Worm (Caenorhabditis elegans) whole organism, late embryonic: ENCODE results near the gene spe-41.

Experiments used
- C08G9.2 ChIP-seq: sonication (generic microtip); optimal IDR thresholded peaks from 2 replicates; lab custom pipeline; 2016; ENCODE audit warnings: mild to moderate bottlenecking, missing genetic modification characterization, moderate library complexity, missing compliant biosample characterization
- C38D4.7 ChIP-seq: fragments of 200-800 bp; sonication (Bioruptor generic); optimal IDR thresholded peaks from 2 replicates; lab custom pipeline; 2018; ENCODE audit warnings: mild to moderate bottlenecking, missing genetic modification characterization, moderate library complexity, missing compliant biosample characterization
- F13H6.1 ChIP-seq: sonication (generic microtip); optimal IDR thresholded peaks from 2 replicates; lab custom pipeline; 2016; ENCODE audit warnings: missing genetic modification characterization, missing compliant biosample characterization
- K02D7.2 ChIP-seq: sonication (generic microtip); optimal IDR thresholded peaks from 2 replicates; lab custom pipeline; 2017; ENCODE audit warnings: mild to moderate bottlenecking, missing genetic modification characterization, missing compliant biosample characterization
- K09A11.1 ChIP-seq: sonication (generic microtip); optimal IDR thresholded peaks from 2 replicates; lab custom pipeline; 2017; ENCODE audit warnings: antibody characterized with exemption, mild to moderate bottlenecking, missing genetic modification characterization, missing compliant biosample characterization; ENCODE audit not compliant: insufficient read depth
- Y22D7AL.16 ChIP-seq: sonication (generic microtip); optimal IDR thresholded peaks from 2 replicates; lab custom pipeline; 2016; ENCODE audit warnings: missing genetic modification characterization, missing compliant biosample characterization
- ahr-1 ChIP-seq: sonication (generic microtip); optimal IDR thresholded peaks from 2 replicates; lab custom pipeline; 2016; ENCODE audit warnings: missing genetic modification characterization, missing compliant biosample characterization
- ceh-14 ChIP-seq: sonication (generic microtip); optimal IDR thresholded peaks from 2 replicates; lab custom pipeline; 2016; ENCODE audit warnings: missing genotype, missing genetic modification characterization, missing compliant biosample characterization
- ceh-18 ChIP-seq: sonication (generic microtip); optimal IDR thresholded peaks from 2 replicates; lab custom pipeline; 2016; ENCODE audit warnings: missing genetic modification characterization, missing compliant biosample characterization
- ceh-2 ChIP-seq: sonication (generic microtip); optimal IDR thresholded peaks from 2 replicates; lab custom pipeline; 2016; ENCODE audit warnings: missing genotype, missing genetic modification characterization, missing compliant biosample characterization
- ceh-22 ChIP-seq: sonication (generic microtip); optimal IDR thresholded peaks from 2 replicates; lab custom pipeline; 2017; ENCODE audit warnings: missing biosample characterization, missing genetic modification characterization
- ceh-31 ChIP-seq: sonication (generic microtip); optimal IDR thresholded peaks from 2 replicates; lab custom pipeline; 2016; ENCODE audit warnings: missing genetic modification characterization, missing compliant biosample characterization
- ceh-34 ChIP-seq: sonication (generic microtip); optimal IDR thresholded peaks from 2 replicates; lab custom pipeline; 2016; ENCODE audit warnings: mild to moderate bottlenecking, missing genetic modification characterization, missing compliant biosample characterization
- ceh-45 ChIP-seq: fragments of 200-800 bp; sonication (Bioruptor generic); IDR thresholded peaks from 2 replicates; pipeline ENCODE4 v1.3.6; 2022; ENCODE audit warnings: missing genetic modification reagents, missing genetic modification characterization, missing compliant biosample characterization
- ceh-48 ChIP-seq: sonication (generic microtip); optimal IDR thresholded peaks from 2 replicates; lab custom pipeline; 2016; ENCODE audit warnings: missing genetic modification characterization, inconsistent platforms, missing compliant biosample characterization
- ceh-6 ChIP-seq: fragments of 200-800 bp; sonication (Bioruptor generic); optimal IDR thresholded peaks from 2 replicates; lab custom pipeline; 2018; ENCODE audit warnings: mild to moderate bottlenecking, missing genetic modification characterization, missing compliant biosample characterization
- ceh-9 ChIP-seq: sonication (generic microtip); optimal IDR thresholded peaks from 2 replicates; lab custom pipeline; 2016; ENCODE audit warnings: mild to moderate bottlenecking, missing genetic modification characterization, inconsistent platforms, missing compliant biosample characterization
- che-1 ChIP-seq: sonication (generic microtip); optimal IDR thresholded peaks from 2 replicates; lab custom pipeline; 2016; ENCODE audit warnings: mild to moderate bottlenecking, missing genetic modification characterization, missing compliant biosample characterization
- dmd-4 ChIP-seq: sonication (generic microtip); optimal IDR thresholded peaks from 2 replicates; lab custom pipeline; 2016; ENCODE audit warnings: borderline replicate concordance, missing genetic modification characterization, missing compliant biosample characterization
- ets-4 ChIP-seq: sonication (generic microtip); optimal IDR thresholded peaks from 2 replicates; lab custom pipeline; 2016; ENCODE audit warnings: missing genetic modification characterization, missing compliant biosample characterization
- eyg-1 ChIP-seq: sonication (generic microtip); optimal IDR thresholded peaks from 2 replicates; lab custom pipeline; 2016; ENCODE audit warnings: missing genotype, missing genetic modification characterization, missing compliant biosample characterization
- fax-1 ChIP-seq: sonication (generic microtip); optimal IDR thresholded peaks from 2 replicates; lab custom pipeline; 2016; ENCODE audit warnings: missing genotype, missing genetic modification characterization, missing compliant biosample characterization
- fkh-6 ChIP-seq: sonication (generic microtip); optimal IDR thresholded peaks from 2 replicates; lab custom pipeline; 2016; ENCODE audit warnings: missing genetic modification characterization, missing compliant biosample characterization
- hlh-13 ChIP-seq: fragments of 200-800 bp; sonication (Bioruptor generic); optimal IDR thresholded peaks from 2 replicates; lab custom pipeline; 2018; ENCODE audit warnings: mild to moderate bottlenecking, missing genetic modification characterization, missing compliant biosample characterization
- hlh-15 ChIP-seq: sonication (generic microtip); optimal IDR thresholded peaks from 2 replicates; lab custom pipeline; 2016; ENCODE audit warnings: missing genetic modification characterization, missing compliant biosample characterization
- hlh-30 ChIP-seq: sonication (generic microtip); optimal IDR thresholded peaks from 2 replicates; lab custom pipeline; 2017; ENCODE audit warnings: antibody characterized with exemption, missing genetic modification characterization, missing compliant biosample characterization; ENCODE audit not compliant: insufficient read depth
- hlh-6 ChIP-seq: sonication (generic microtip); optimal IDR thresholded peaks from 2 replicates; lab custom pipeline; 2016; ENCODE audit warnings: missing genotype, missing genetic modification characterization, missing compliant biosample characterization
- lim-6 ChIP-seq: sonication (generic microtip); optimal IDR thresholded peaks from 2 replicates; lab custom pipeline; 2016; ENCODE audit warnings: missing genetic modification characterization, missing compliant biosample characterization
- lin-11 ChIP-seq: fragments of 200-800 bp; sonication (Bioruptor generic); optimal IDR thresholded peaks from 2 replicates; lab custom pipeline; 2018; ENCODE audit warnings: mild to moderate bottlenecking, missing genetic modification characterization, missing compliant biosample characterization
- madf-2 ChIP-seq: sonication (generic microtip); optimal IDR thresholded peaks from 2 replicates; lab custom pipeline; 2017; ENCODE audit warnings: missing genetic modification characterization, missing compliant biosample characterization
- mec-3 ChIP-seq: sonication (generic microtip); optimal IDR thresholded peaks from 2 replicates; lab custom pipeline; 2016; ENCODE audit warnings: borderline replicate concordance, missing genetic modification characterization, missing compliant biosample characterization
- nfya-1 ChIP-seq: sonication (generic microtip); optimal IDR thresholded peaks from 2 replicates; lab custom pipeline; 2017; ENCODE audit warnings: missing genetic modification characterization, mild to moderate bottlenecking, missing compliant biosample characterization, antibody characterized with exemption, moderate library complexity
- nhr-232 ChIP-seq: sonication (generic microtip); optimal IDR thresholded peaks from 2 replicates; lab custom pipeline; 2016; ENCODE audit warnings: missing genetic modification characterization, missing compliant biosample characterization
- npax-4 ChIP-seq: sonication (generic microtip); optimal IDR thresholded peaks from 2 replicates; lab custom pipeline; 2016; ENCODE audit warnings: missing genetic modification characterization, missing compliant biosample characterization
- odd-2 ChIP-seq: sonication (generic microtip); optimal IDR thresholded peaks from 2 replicates; lab custom pipeline; 2017; ENCODE audit warnings: antibody characterized with exemption, mild to moderate bottlenecking, missing genetic modification characterization, missing compliant biosample characterization
- pag-3 ChIP-seq: sonication (generic microtip); optimal IDR thresholded peaks from 2 replicates; lab custom pipeline; 2016; ENCODE audit warnings: missing compliant biosample characterization, missing genetic modification characterization, borderline replicate concordance
- pat-9 ChIP-seq: fragments of 200-800 bp; sonication (Bioruptor generic); optimal IDR thresholded peaks from 2 replicates; lab custom pipeline; 2018; ENCODE audit warnings: mild to moderate bottlenecking, missing genetic modification characterization, moderate library complexity, missing compliant biosample characterization
- pha-4 ChIP-seq: fragments of 150-350 bp; optimal IDR thresholded peaks from 2 replicates; lab custom pipeline; 2018; ENCODE audit warnings: missing biosample characterization, missing genetic modification reagents, missing genetic modification characterization
- pros-1 ChIP-seq: fragments of 150-350 bp; optimal IDR thresholded peaks from 2 replicates; lab custom pipeline; 2014; ENCODE audit warnings: missing biosample characterization, missing genetic modification reagents, missing genetic modification characterization
- ref-2 ChIP-seq: sonication (generic microtip); optimal IDR thresholded peaks from 2 replicates; lab custom pipeline; 2016; ENCODE audit warnings: missing genetic modification characterization, missing compliant biosample characterization
- rnt-1 ChIP-seq: sonication (generic microtip); optimal IDR thresholded peaks from 2 replicates; lab custom pipeline; 2016; ENCODE audit warnings: missing genetic modification characterization, missing compliant biosample characterization
- sdc-2 ChIP-seq: sonication (generic microtip); optimal IDR thresholded peaks from 2 replicates; lab custom pipeline; 2016; ENCODE audit warnings: missing genotype, missing genetic modification characterization, missing compliant biosample characterization
- syd-9 ChIP-seq: sonication (generic microtip); optimal IDR thresholded peaks from 2 replicates; lab custom pipeline; 2016; ENCODE audit warnings: mild to moderate bottlenecking, missing genetic modification characterization, moderate library complexity, missing compliant biosample characterization
- tbx-2 ChIP-seq: sonication (generic microtip); optimal IDR thresholded peaks from 2 replicates; lab custom pipeline; 2016; ENCODE audit warnings: missing genetic modification characterization, missing compliant biosample characterization
- tbx-7 ChIP-seq: sonication (generic microtip); optimal IDR thresholded peaks from 2 replicates; lab custom pipeline; 2016; ENCODE audit warnings: missing genotype, missing genetic modification characterization, missing compliant biosample characterization
- unc-55 ChIP-seq: sonication (generic microtip); optimal IDR thresholded peaks from 2 replicates; lab custom pipeline; 2017; ENCODE audit warnings: missing biosample characterization, missing genetic modification reagents, missing genetic modification characterization
- zip-5 ChIP-seq: sonication (generic microtip); optimal IDR thresholded peaks from 2 replicates; lab custom pipeline; 2016; ENCODE audit warnings: missing genetic modification characterization, missing compliant biosample characterization

spe-41 gene

DNA sequence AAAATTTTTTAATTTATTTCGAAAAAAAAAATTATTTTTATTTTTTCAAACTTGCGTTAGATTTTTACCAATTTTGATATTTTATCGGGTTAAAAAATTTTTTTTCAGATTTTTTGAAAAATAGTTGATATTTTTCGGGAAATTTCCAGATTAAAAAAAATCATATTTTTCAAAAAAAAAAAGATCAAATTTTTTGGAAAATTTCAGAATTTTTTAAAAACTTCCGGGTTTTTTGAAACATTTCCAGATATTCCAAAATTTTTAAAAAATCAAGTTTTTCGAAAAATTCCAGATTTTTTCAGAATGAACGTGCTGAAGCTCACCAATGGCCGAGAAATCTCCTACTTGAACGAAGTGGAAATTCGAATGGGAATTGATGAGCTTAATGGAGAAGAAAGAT lies 18.6 kb downstream of the spe-41 start, which contains the start of gene metl-18:
metl-18 (plus strand) TSS at position 301 of the 400 bp plus-strand sequence.
- TF ChIP-seq fkh-6 (tag; lab: Kevin White, UChicago) = no peak
- no peak for TF ChIP-seq ceh-6 (GFP tag; lab: Kevin White, UChicago)
- TF ChIP-seq C38D4.7 (GFP tag; lab: Kevin White, UChicago) = no peak
- no peak for TF ChIP-seq dmd-4 (tag; lab: Kevin White, UChicago)
- TF ChIP-seq C08G9.2 = no peak
- no peak for TF ChIP-seq zip-5 (tag; lab: Kevin White, UChicago)
- TF ChIP-seq ref-2 = no peak
- no peak for TF ChIP-seq ceh-48 (tag; lab: Kevin White, UChicago)
- TF ChIP-seq F13H6.1 (tag; lab: Kevin White, UChicago) = no peak
- TF ChIP-seq che-1 (tag; lab: Kevin White, UChicago) = no peak
- TF ChIP-seq K09A11.1 (tag; lab: Kevin White, UChicago) = no peak
- no peak for TF ChIP-seq ceh-22
- TF ChIP-seq fax-1 (tag; lab: Kevin White, UChicago) = no peak
- no peak for TF ChIP-seq ets-4 (tag; lab: Kevin White, UChicago)
- TF ChIP-seq hlh-30 (tag; lab: Kevin White, UChicago) = no peak
- TF ChIP-seq lin-11 (tag; lab: Kevin White, UChicago) = no peak
- no peak for TF ChIP-seq nhr-232 (tag; lab: Kevin White, UChicago)
- no peak for TF ChIP-seq hlh-15 (tag; lab: Kevin White, UChicago)
- TF ChIP-seq ahr-1 (tag; lab: Kevin White, UChicago) = no peak
- TF ChIP-seq, all 69 proteins: peak for 0

DNA sequence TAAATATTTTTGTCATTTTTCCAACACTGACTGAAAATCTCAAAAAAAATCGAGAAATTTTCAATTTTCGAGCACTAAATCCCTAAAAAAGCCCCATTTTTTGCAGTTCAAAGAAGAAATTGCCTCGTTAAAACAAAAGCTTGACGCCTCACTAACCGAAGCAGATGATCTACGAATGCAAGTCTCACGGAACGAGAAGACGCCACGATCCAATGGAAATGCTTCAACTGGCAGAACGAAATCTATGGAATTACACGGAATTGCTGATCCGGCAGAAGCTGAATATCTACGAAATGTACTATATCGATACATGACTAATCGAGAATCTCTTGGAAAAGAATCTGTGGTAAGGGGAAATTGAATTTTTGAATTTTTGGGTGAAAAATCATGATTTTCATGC lies 20.1 kb downstream of the spe-41 start:
- TF ChIP-seq zip-5 (tag; lab: Kevin White, UChicago) = peak; percentile 36
- no peak for TF ChIP-seq hlh-13 (GFP tag; lab: Kevin White, UChicago)
- no peak for TF ChIP-seq syd-9 (tag; lab: Kevin White, UChicago)
- no peak for TF ChIP-seq unc-55 (GFP tag; lab: Kevin White, UChicago)
- TF ChIP-seq rnt-1 = peak; percentile 10
- no peak for TF ChIP-seq Y22D7AL.16 (tag; lab: Kevin White, UChicago)
- TF ChIP-seq ceh-6 (GFP tag; lab: Kevin White, UChicago) = no peak
- no peak for TF ChIP-seq K02D7.2 (tag; lab: Kevin White, UChicago)
- TF ChIP-seq ceh-14 (tag; lab: Kevin White, UChicago) = peak; percentile 7
- peak; percentile 54 for TF ChIP-seq C08G9.2
- no peak for TF ChIP-seq ceh-18 (tag; lab: Kevin White, UChicago)
- TF ChIP-seq ceh-31 (tag; lab: Kevin White, UChicago) = peak; percentile 72
- no peak for TF ChIP-seq ceh-48 (tag; lab: Kevin White, UChicago)
- TF ChIP-seq ceh-45 = no peak
- no peak for TF ChIP-seq hlh-15 (tag; lab: Kevin White, UChicago)
- TF ChIP-seq eyg-1 (tag; lab: Kevin White, UChicago) = no peak
- TF ChIP-seq hlh-6 (tag; lab: Kevin White, UChicago) = no peak
- TF ChIP-seq pha-4 (tag; lab: Kevin White, UChicago) = no peak
- TF ChIP-seq odd-2 (tag; lab: Kevin White, UChicago) = no peak
- TF ChIP-seq ceh-34 = peak; percentile 17
- TF ChIP-seq pag-3 = no peak
- TF ChIP-seq ref-2 = peak; percentile 17
- no peak for TF ChIP-seq ceh-9
- TF ChIP-seq tbx-7 = no peak
- no peak for TF ChIP-seq sdc-2 (tag; lab: Kevin White, UChicago)
- peak; percentile 52 for TF ChIP-seq tbx-2 (tag; lab: Kevin White, UChicago)
- TF ChIP-seq nfya-1 (tag; lab: Kevin White, UChicago) = no peak
- TF ChIP-seq nhr-232 (tag; lab: Kevin White, UChicago) = no peak
- TF ChIP-seq npax-4 = no peak
- no peak for TF ChIP-seq pros-1
- peak; percentile 48 for TF ChIP-seq ceh-2 (tag; lab: Kevin White, UChicago)
- TF ChIP-seq lim-6 = peak; percentile 29
- TF ChIP-seq madf-2 (tag; lab: Kevin White, UChicago) = no peak
- no peak for TF ChIP-seq che-1 (tag; lab: Kevin White, UChicago)
- no peak for TF ChIP-seq pat-9 (tag; lab: Kevin White, UChicago)
- TF ChIP-seq F13H6.1 (tag; lab: Kevin White, UChicago) = no peak
- TF ChIP-seq mec-3 (tag; lab: Kevin White, UChicago) = no peak
